Fruit fly (Drosophila melanogaster): Measurements from ENCODE around the gene FER.
A peak's percentile ranks its signal among the peaks of the same experiment; 100 is the strongest.

FER gene

DNA sequence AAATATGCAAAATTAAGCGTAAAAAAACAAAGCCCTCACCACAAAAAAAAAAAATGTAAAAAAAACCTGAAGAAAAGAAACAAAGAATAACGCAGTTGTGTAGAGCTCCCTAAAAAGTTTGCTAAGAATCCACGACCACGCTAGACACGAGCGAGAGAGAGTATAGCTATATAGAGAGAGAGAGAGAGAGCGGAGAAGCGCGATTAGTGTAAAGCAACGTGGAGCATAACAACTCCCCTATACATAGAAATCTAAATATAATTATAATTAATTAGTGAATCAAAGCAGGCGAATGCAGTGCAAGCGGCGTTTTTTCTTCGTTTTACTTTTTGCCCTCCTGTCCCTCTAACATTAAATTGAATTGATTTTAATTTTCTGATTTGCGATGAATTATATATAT lies 35.0 kb downstream of the FER start:
- no peak for TF ChIP-seq CG8478 (optimal IDR thresholded peaks at IDR 0.05)
- no peak for TF ChIP-seq CTCF (optimal IDR thresholded peaks at IDR 0.05)

DNA sequence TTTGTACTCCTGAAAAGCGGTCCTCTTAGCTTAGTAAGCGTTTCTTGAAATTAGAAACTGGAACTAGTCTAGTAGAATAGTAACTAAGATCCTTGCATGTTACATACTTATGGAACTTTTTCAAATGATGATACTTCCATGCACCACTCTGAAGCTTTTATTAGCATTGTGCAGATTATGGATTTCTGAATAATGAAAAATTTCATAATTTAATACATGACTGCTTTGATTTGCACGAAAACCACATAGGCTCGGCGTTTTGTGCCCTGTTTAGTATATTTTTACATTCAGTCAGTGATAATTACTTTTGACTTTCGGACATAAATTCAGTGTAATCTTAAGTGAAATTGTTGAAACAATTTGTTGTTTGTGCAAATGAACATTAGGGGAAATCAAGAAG lies 39.2 kb downstream of the FER start, which contains the start of gene CG43675:
Gene CG43675 (plus strand): TSS at position 301 of the 400 bp plus-strand sequence.
- TF ChIP-seq CG8478 (optimal IDR thresholded peaks at IDR 0.05) (no peak), CTCF (optimal IDR thresholded peaks at IDR 0.05) (no peak)

DNA sequence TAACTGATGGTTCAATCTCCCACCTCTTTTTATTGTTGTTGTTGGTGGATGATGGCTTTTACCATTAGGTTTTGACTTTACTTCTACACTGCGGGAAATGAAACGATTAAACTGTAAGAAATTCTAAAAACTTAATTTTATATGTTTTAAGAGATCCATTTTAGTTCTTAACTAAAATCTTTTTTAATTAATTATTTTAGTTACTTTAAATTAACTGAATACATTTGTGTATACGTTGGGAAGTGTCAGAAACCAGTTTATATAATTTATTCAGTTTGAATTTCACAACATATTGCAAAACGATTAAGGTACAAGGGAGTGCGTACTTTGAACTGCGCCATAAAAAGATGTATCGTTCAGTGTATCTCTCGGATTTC lies 41.1 kb downstream of the FER start:
- TF ChIP-seq CTCF (optimal IDR thresholded peaks at IDR 0.05) (no peak), CG8478 (optimal IDR thresholded peaks at IDR 0.05) (no peak)

DNA sequence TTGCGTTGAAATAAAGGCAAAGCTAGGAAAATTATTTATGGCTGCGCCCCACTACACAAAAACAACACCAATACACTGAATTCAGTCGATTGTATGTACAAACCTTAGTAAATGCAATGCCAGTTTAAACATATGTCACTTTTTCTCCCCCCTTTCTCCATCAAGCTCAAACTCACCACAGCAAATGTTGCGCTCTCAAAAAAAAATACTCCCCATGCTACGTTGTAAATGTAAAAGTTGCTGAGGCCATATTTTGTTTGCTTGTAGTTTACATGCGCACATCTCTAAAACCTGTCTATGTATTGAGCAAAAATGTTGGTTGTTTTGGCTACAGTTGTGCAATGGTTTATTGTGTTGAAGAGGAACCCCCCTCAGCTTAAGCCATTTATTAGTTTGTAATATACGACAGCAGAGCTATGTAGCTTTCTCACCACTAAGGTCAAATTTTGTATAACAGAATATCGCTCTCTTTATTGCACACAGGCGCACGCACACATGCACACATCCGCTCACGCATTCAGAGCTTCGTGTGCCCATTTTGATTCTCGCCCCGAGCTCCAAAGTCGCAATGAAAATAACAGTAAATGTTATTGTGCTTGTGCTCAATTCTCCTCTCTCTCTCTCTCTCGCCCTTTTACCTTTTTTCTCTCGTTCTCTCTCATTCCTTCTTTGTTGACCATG lies 41.6 kb downstream of the FER start:
- TF ChIP-seq CTCF (optimal IDR thresholded peaks at IDR 0.05) (no peak), CG8478 (optimal IDR thresholded peaks at IDR 0.05) (no peak)

DNA sequence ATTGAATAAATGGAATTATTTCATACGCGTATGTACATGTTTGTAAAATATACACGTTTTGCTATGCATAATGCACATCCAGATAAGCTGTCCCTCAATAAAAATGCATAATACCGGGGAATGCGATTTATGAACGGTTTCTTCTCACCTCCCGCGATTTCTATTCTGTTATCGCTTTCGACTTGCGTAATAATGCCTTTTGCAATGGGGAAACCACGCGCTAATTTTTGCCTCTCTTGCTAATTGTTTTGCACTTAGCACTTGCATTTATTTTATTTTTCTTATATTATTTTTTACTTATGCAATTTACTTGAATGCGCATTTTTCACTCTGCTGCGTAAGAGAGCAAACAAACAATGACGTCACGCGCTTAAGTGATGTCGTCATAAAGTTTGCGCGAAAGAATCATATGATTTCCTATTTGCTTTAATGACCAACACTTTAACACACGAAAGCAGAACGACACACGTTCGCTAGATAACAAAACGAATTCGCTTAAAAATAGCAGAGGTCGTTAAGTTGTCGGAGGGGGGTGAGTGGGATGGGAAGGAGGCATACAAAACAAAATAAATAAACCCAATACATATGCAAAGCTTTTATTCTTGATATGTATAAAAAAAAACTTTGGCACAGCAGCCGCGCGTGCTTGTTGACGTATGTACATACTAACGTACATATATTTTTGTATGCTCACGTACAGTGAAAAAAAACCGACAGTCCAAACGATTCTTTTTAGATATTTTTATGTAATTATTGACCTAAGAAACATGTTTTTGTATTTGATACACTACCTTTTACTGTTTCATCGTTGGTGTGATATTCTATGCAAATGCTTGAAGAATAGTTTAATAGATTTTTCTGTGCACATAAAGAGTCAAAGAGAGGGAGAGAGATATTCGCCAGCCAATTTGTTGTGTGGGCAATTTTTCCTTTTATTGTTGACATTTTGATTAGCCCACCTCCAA lies 42.6 kb downstream of the FER start:
- TF ChIP-seq CTCF (optimal IDR thresholded peaks at IDR 0.05), result no peak
- no peak for TF ChIP-seq CG8478 (optimal IDR thresholded peaks at IDR 0.05)

DNA sequence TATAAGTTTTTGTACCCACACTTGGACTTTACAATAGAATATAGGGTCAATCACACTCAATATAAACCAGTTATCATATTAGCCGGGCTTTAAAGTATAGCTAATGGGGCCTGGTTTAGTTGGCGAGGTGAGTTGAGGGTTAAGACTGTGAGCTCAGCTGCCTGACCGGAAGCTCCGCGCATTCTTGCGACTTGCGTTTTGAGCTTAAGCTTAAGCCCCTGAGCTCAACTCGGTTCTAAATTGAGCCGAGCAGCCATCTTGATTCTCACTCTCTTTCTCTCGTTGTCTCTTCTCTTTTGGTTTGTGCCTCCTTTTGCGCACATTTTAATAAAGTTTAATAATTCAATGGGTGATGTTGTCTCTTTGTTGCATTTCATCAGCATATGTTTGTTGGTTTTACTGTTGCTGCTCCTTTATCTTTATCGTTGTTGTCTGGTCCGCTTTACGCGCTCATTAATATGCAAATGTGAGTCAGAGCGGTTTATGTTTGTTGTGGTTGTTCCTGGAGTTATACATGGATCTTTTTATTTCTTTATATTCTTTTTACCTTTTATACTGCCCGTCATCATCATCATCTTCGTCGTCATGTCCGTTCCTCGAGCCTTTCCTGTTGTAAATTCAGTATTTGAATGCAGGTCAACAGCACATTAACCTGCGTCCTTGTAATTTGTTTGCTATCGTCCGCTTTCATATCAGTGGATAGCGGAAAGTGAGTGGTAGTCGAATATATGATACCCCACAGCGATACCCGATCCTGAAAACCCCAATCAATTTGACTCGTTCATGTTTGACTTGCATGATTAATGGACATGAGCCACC lies 43.6 kb downstream of the FER start:
- TF ChIP-seq CTCF (optimal IDR thresholded peaks at IDR 0.05) (no peak), CG8478 (optimal IDR thresholded peaks at IDR 0.05) (no peak)

DNA sequence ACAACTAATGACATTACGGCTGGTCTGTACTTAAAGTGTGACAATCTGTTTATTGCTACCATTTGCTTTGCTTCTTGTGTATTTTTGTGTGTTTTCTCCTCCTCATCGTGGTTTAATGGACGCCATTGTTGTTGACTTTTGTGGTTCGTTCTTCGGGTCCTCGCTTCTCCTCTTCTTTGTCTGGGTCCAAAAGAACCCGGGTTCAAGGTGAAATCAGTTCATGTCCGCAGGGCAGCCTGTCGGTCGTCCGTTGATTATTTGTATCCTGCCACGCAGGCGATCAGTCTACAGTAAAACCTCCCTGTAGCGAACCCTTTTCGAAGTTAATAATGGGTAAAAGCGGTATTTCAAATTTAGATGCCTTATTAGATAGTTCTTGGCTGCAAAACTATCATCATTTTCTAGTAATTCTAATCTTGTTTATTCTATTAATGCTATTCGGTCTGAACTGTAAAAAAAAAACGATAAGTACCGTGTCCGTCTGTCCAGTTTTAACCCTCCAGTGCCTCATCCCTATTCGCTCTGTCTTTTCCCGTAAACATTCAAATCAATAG lies 45.0 kb downstream of the FER start:
- TF ChIP-seq CG8478 (optimal IDR thresholded peaks at IDR 0.05), result no peak
- TF ChIP-seq CTCF (optimal IDR thresholded peaks at IDR 0.05), result no peak

DNA sequence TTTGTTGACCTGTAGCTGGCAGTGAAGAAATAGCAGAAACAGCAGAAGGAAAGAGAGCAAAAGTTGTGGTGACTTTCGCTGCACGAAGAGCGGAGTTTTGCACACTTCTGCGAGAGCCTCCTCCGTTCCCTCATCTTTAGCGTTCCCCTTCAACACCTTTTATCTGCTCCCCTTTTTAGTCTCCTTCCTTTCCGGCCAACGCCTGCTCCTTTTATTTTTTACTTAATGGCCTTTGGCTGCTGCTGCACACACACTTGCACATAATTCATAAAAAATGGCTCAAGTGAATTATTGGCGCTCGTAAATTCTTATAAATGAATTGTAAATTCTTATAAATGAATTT lies 46.0 kb downstream of the FER start:
- TF ChIP-seq CTCF (optimal IDR thresholded peaks at IDR 0.05) (no peak), CG8478 (optimal IDR thresholded peaks at IDR 0.05) (no peak)

DNA sequence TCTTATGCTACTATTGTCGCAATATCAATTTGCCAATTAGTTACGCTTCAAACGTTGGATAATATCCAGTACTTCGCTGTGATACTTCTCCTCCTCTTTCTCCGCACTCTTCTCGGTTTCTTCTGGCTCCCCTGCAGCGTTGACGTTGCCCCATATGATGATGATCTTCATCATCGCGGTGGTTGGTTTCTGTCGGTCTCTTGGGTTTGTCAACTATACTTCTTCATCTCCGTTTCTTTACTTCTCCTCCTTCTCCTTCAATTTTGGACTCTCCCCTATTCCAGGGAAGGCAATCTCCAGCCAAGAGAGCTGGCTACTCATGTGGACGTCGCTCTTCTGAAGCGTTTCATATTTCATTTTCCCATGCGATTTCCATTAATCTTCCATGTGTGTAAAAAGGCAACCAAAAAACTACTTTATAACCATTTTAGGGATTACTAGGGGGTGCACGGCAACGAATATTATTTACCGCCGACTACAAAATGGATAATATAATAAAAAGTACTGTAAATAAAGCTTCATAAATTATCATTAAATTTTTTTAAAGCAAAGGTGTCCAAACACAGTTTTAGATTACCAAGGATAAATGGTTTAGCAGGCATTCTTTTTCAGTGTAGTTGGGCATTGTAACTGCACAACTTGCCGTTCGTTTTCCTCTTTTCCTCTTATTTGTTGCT lies 46.5 kb downstream of the FER start:
- TF ChIP-seq CG8478 (optimal IDR thresholded peaks at IDR 0.05), result no peak

DNA sequence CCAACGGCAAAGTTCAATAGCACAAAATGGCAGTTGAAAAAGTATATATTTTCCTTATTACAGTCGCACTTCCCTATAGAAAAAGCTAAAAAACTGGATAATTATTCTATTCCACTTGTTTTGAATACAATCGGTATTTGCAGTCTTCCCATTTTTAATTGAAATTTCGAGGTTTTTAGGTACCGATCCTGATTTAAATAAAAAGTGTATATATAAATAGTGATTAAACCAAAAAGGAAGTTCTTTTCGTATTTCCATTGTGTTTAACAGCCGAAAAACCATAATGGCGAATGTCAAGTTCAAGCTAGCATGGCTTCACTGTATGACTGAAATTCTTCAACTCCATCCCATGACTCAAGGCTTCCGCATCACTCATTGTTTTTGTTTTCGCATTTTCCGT lies 47.8 kb downstream of the FER start:
- TF ChIP-seq CG8478 (optimal IDR thresholded peaks at IDR 0.05), result no peak
- TF ChIP-seq CTCF (optimal IDR thresholded peaks at IDR 0.05), result no peak

DNA sequence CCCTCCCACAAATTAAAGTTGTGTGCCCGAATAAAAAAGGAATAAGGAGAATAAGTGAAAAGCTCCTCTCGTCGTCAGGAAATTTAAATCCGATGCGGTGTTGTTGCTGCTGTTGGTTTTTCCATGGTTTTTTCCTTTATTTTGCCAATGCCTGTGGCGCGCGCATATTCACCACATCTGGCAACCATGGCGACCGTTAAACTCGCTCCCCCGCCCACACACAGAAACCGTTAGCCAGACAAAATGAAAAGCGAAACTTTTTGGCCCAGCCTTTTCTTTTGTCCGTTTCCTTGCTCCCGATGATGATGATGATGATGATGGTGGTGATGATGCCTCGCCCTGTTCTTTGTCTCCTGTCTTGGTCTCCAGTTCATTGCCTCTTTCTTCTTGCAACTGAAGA lies 48.4 kb downstream of the FER start:
- TF ChIP-seq CTCF (optimal IDR thresholded peaks at IDR 0.05) (no peak), CG8478 (optimal IDR thresholded peaks at IDR 0.05) (no peak)

DNA sequence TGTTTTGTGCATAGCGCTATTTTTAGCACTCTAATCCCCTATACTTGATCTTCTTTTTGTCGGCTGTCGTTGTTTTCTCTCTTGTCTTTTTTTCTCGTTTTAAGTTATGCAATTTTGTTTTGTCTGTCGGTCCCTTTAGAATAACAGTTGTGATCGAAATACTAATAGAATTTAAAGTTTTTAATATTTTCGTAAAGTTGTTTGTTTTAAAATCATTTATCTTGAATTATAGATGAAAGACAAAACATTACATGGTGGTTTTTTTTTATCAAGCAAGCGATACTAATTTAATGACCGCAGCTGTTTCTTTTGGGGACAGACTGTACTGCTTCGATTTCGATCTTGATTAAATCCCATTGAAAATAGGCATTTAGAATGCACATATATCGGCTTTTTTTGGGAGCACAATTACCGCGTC lies 49.5 kb downstream of the FER start:
- no peak for TF ChIP-seq CG8478 (optimal IDR thresholded peaks at IDR 0.05)
- no peak for TF ChIP-seq CTCF (optimal IDR thresholded peaks at IDR 0.05)

DNA sequence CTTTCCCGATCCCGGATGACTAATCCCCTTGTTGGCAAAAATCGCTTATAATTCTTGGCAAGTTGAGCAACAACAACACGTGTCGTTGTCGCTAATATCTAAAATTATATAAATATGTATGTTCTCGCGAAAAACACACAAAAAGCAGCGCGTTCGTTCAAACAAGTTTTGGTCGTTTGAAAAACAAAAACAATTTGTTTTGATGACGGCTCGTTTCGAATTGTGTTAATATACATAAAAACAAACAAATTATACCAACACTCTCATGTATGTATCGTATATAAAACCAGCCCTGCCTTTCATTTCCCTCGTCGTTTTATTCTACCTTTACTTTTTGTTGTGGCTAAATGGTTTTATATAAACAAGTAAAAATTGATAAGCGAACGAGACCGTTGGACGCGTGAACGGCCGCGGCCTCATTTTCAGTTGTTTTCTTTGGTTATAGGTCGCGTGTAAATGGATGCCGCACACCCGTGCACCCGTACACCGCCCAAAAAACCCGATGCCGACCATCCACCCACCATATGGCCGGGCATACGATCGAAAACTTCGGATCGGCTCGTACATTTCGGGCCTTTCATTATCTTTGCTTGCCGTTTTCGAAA lies 50.1 kb downstream of the FER start:
- TF ChIP-seq CTCF (optimal IDR thresholded peaks at IDR 0.05) (no peak), CG8478 (optimal IDR thresholded peaks at IDR 0.05) (peak; percentile 6)

DNA sequence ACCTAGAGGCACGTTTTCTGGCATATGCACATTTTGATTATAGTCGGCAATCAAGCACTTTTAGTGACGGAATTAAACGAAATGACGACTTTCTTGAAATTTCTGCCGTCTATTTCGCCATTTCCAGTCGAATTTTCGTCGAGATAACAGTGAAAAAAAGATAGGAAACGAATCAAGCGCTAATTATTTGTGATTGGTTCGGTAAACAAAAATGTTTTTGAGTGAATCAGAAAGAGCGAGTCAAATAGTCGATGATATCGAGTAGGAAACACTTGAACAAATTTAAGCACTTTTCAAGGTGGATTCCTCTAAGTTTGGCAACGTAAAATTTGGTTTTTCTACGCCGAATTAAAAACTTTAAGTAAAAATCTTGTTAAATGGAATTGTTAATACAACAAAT lies 50.7 kb downstream of the FER start:
- no peak for TF ChIP-seq CG8478 (optimal IDR thresholded peaks at IDR 0.05)
- no peak for TF ChIP-seq CTCF (optimal IDR thresholded peaks at IDR 0.05)
